Fruit fly (Drosophila melanogaster): Measurements from ENCODE around the gene ine.

DNA sequence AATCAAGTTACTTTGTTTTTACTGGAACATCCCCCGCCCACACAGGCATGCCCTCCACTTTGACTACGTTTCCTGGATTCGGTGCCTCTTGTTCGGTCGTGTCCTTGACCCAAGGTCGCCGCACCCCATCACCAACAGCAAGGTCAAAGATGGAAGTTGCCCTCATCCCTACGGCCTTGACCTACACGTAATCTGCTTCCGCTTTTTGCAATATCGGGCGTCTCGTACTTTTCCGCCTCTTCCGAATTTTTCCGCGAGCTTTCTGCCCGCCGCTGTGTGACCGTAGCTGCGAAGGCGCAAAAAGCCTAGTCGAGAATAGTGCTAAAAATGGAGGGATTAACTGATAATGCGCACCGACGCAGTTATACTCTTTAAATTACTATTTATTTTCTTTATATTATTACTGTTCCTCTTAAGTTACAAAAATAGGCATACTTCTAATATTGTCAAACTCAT is 20.3 kb downstream of the ine start, which contains the start of gene Gs1l:
- TF ChIP-seq sd (tag; optimal IDR thresholded peaks at IDR 0.05): peak; percentile 56
- TF ChIP-seq CG33213 (GFP tag; optimal IDR thresholded peaks at IDR 0.05): no peak
- TF ChIP-seq tin (GFP tag; optimal IDR thresholded peaks at IDR 0.05): no peak
- TF ChIP-seq Atf3 (GFP tag; optimal IDR thresholded peaks at IDR 0.05): no peak
- TF ChIP-seq schlank (tag; optimal IDR thresholded peaks at IDR 0.05): no peak
- TF ChIP-seq CG3407 (GFP tag; optimal IDR thresholded peaks at IDR 0.05): no peak
- no peak for TF ChIP-seq bowl (GFP tag; IDR thresholded peaks at IDR 0.05)
